Worm (Caenorhabditis elegans): ENCODE data around the gene W08A12.2.

The W08A12.2 gene

DNA sequence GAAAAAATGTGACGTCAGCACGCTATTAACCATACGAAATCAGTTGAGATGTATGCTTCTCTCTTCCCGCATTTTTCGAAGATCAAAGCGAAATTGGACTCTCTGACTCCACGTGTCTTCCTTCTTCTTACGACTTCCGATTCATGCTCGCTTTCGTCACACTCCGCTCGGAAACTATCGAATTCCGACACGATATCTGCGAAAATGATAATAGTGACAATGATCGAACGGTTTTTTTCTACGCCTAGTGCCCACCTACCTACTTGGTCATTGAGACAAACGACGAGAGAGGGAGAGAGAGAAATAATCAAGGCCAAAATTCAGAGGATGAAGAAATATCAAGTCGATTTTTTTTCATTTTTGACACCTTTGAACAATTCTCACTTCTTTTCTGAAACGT, 8.0 kb upstream of the W08A12.2 start:
- TF ChIP-seq blmp-1 (tag; optimal IDR thresholded peaks at IDR 0.05), result peak; percentile 72
- peak; percentile 12 for TF ChIP-seq mep-1 (tag; optimal IDR thresholded peaks at IDR 0.05)
- peak; percentile 65 for TF ChIP-seq nhr-85 (tag)
- no peak for TF ChIP-seq isw-1 (GFP tag; IDR thresholded peaks at IDR 0.05)
- no peak for TF ChIP-seq nhr-12 (tag; optimal IDR thresholded peaks at IDR 0.05)

DNA sequence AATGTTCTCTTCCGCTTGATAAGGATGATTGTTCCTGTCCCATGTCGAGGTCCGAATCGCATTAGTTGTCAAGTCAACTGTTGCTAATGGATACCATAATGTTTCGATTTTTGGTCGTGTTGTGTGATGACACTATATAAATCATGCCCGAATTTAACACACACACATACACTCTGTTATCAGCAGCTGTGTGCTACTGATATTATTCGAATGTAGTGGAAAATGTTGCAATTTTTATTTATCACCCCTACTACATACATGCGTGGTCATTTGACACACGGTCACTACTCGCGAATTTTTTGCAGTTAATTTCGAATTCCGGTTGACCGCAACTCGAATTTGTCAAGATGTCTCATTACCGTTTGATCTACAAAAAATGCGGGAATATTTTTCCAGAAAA, 6.9 kb upstream of the W08A12.2 start:
- TF ChIP-seq elt-2 (tag; optimal IDR thresholded peaks at IDR 0.05) (peak; percentile 37), lsy-2 (tag; optimal IDR thresholded peaks at IDR 0.05) (no peak), nhr-28 (tag; optimal IDR thresholded peaks at IDR 0.05) (no peak), nhr-84 (tag; optimal IDR thresholded peaks at IDR 0.05) (no peak)

DNA sequence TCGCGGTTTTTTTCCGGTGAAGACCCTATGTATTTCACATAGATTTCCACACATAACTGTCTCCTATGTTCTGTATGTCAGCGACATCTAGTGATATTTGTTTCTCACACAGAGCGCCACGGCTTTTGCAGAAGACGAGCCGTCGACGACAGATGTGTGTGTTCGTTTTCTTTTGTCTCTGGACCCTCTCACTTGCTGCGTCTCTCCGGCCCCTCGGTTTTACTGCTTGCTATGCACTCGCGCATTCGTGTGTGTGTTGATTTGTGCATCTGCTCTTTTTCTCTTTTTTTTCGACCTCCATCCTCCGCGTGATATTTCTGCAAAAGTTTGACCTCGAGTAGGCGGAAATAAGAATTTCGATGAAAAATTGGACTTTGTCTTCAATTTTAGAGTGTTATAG, 3.0 kb upstream of the W08A12.2 start:
- TF ChIP-seq nhr-47 (tag; optimal IDR thresholded peaks at IDR 0.05) (peak; percentile 30), dpl-1 (GFP tag; optimal IDR thresholded peaks at IDR 0.05) (peak in 1 of 3 experiments; percentile 11), ceh-90 (tag; optimal IDR thresholded peaks at IDR 0.05) (no peak), unc-98 (GFP tag; IDR thresholded peaks at IDR 0.05) (no peak), nhr-77 (tag; optimal IDR thresholded peaks at IDR 0.05) (no peak), lin-13 (GFP tag; optimal IDR thresholded peaks at IDR 0.05) (no peak), F16B12.6 (tag; optimal IDR thresholded peaks at IDR 0.05) (no peak), zip-4 (GFP tag; optimal IDR thresholded peaks at IDR 0.05) (no peak), unc-86 (tag; optimal IDR thresholded peaks at IDR 0.05) (no peak), lin-35 (GFP tag; optimal IDR thresholded peaks at IDR 0.05) (peak in 1 of 2 experiments; percentile 21), lin-14 (GFP tag; optimal IDR thresholded peaks at IDR 0.05) (peak; percentile 87), nhr-71 (tag; optimal IDR thresholded peaks at IDR 0.05) (peak; percentile 45), efl-1 (optimal IDR thresholded peaks at IDR 0.05) (peak; percentile 7 to 23), efl-1 (GFP tag; optimal IDR thresholded peaks at IDR 0.05 in 1 of 2) (peak; percentile 8 to 10), mep-1 (tag; optimal IDR thresholded peaks at IDR 0.05) (peak; percentile 48), lsy-2 (tag; optimal IDR thresholded peaks at IDR 0.05) (peak; percentile 10 to 37), egl-13 (tag; optimal IDR thresholded peaks at IDR 0.05) (no peak), snu-23 (GFP tag; optimal IDR thresholded peaks at IDR 0.05) (no peak), snpc-4 (tag; optimal IDR thresholded peaks at IDR 0.05) (no peak), irx-1 (tag; optimal IDR thresholded peaks at IDR 0.05) (peak; percentile 18), isw-1 (GFP tag; IDR thresholded peaks at IDR 0.05) (no peak), skn-1 (tag; optimal IDR thresholded peaks at IDR 0.05) (no peak), pqm-1 (tag; optimal IDR thresholded peaks at IDR 0.05) (no peak), hpl-2 (GFP tag; optimal IDR thresholded peaks at IDR 0.05) (no peak), ceh-82 (tag; optimal IDR thresholded peaks at IDR 0.05) (peak in 2 of 3 experiments; percentile 4 to 19), swsn-7 (tag; optimal IDR thresholded peaks at IDR 0.05) (no peak), ztf-4 (tag; optimal IDR thresholded peaks at IDR 0.05) (no peak), rnt-1 (tag; optimal IDR thresholded peaks at IDR 0.05) (peak; percentile 24), fkh-8 (tag; optimal IDR thresholded peaks at IDR 0.05) (peak; percentile 3), mdl-1 (tag; optimal IDR thresholded peaks at IDR 0.05) (peak in 1 of 2 experiments; percentile 12), fkh-10 (GFP tag; optimal IDR thresholded peaks at IDR 0.05) (peak; percentile 13)

DNA sequence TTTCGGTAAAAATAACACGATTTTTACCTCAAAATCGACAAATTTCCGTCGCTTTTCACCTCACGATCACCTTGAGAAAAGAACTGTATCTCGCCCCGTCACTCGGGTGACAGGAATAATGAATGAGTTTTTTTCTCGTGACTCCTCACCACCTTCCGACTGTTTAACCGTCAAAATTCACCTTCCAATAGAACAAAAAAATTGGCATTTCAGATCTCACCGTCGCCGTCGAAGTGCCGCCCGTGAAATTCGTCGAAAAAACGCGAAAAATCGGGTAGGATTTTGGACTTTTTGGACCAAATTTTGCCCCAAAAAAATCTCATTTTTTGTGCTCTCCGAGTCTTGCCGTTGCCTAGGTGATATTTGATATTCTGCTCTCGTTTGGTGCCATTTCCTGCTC, 1.2 kb upstream of the W08A12.2 start, which contains the start of gene unc-132:
TSS of gene unc-132 (plus strand) at position 208 of the 400 bp plus-strand sequence.
- TF ChIP-seq grh-1 (GFP tag; IDR thresholded peaks at IDR 0.05), result no peak
- peak; percentile 69 for TF ChIP-seq nhr-85 (tag)
- TF ChIP-seq lin-15B (tag; optimal IDR thresholded peaks at IDR 0.05), result no peak
- no peak for TF ChIP-seq nhr-237 (tag; optimal IDR thresholded peaks at IDR 0.05)
- TF ChIP-seq swsn-7 (tag; optimal IDR thresholded peaks at IDR 0.05), result no peak
- TF ChIP-seq unc-86 (tag; optimal IDR thresholded peaks at IDR 0.05), result no peak
- no peak for TF ChIP-seq efl-3 (GFP tag; optimal IDR thresholded peaks at IDR 0.05)
- no peak for TF ChIP-seq rnt-1 (tag; optimal IDR thresholded peaks at IDR 0.05)

All from whole organism, L1 larva.